Fruit fly (Drosophila melanogaster) whole organism, embryonic: Measurements from ENCODE around the gene Prp5.

Experiments
- Antp ChIP-seq: fragments of 200-800 bp; sonication (Bioruptor generic); optimal IDR thresholded peaks from 3 replicates; lab custom pipeline; 2016; ENCODE audit warnings: missing biosample characterization, missing genetic modification characterization
- Atf3 ChIP-seq: fragments of 200-800 bp; sonication (Bioruptor generic); optimal IDR thresholded peaks from 3 replicates; lab custom pipeline; 2016; ENCODE audit warnings: missing biosample characterization, missing genetic modification characterization
- B-H2 ChIP-seq: fragments of 200-800 bp; sonication (Bioruptor generic); optimal IDR thresholded peaks from 2 replicates; lab custom pipeline; 2018; ENCODE audit warnings: missing biosample characterization, mild to moderate bottlenecking, missing genetic modification characterization
- CG10321 ChIP-seq: fragments of 200-800 bp; sonication (Bioruptor generic); IDR thresholded peaks from 2 replicates; pipeline ENCODE4 v1.3.6; 2022; ENCODE audit warnings: missing biosample characterization, missing genetic modification characterization
- CG11247 ChIP-seq: fragments of 200-800 bp; sonication (Bioruptor generic); IDR thresholded peaks from 2 replicates; pipeline ENCODE4 v1.3.6; 2022; ENCODE audit warnings: missing biosample characterization, missing genetic modification characterization
- CG11398 ChIP-seq: fragments of 200-800 bp; sonication (Bioruptor generic); optimal IDR thresholded peaks from 2 replicates; lab custom pipeline; 2016; ENCODE audit warnings: missing biosample characterization, missing genetic modification characterization
- CG11560 ChIP-seq: fragments of 200-800 bp; sonication (Bioruptor generic); IDR thresholded peaks from 3 replicates; pipeline ENCODE4 v1.3.6; 2022; ENCODE audit warnings: missing biosample characterization, missing genetic modification characterization
- CG11696 ChIP-seq: fragments of 200-800 bp; sonication (Bioruptor generic); IDR thresholded peaks from 2 replicates; pipeline ENCODE4 v1.3.6; 2022; ENCODE audit warnings: missing biosample characterization, missing genetic modification characterization
- CG11723 ChIP-seq: fragments of 200-800 bp; sonication (Bioruptor generic); optimal IDR thresholded peaks from 2 replicates; lab custom pipeline; 2017; ENCODE audit warnings: missing biosample characterization, mild to moderate bottlenecking, missing genetic modification characterization
- CG12219 ChIP-seq: fragments of 200-800 bp; sonication (Bioruptor generic); optimal IDR thresholded peaks from 3 replicates; lab custom pipeline; 2018; ENCODE audit warnings: missing biosample characterization, mild to moderate bottlenecking, missing genetic modification characterization
- CG16813 ChIP-seq: fragments of 200-800 bp; sonication (Bioruptor generic); IDR thresholded peaks from 3 replicates; pipeline ENCODE4 v1.3.6; 2022; ENCODE audit warnings: missing biosample characterization, missing genetic modification characterization; ENCODE audit not compliant: partially characterized antibody
- CG17359 ChIP-seq: fragments of 200-800 bp; sonication (Bioruptor generic); optimal IDR thresholded peaks from 3 replicates; lab custom pipeline; 2018; ENCODE audit warnings: missing biosample characterization, mild to moderate bottlenecking, missing genetic modification characterization, moderate library complexity
- CG2129 ChIP-seq: fragments of 200-800 bp; sonication (Bioruptor generic); IDR thresholded peaks from 2 replicates; pipeline ENCODE4 v1.3.6; 2022; ENCODE audit warnings: missing biosample characterization, missing genetic modification characterization; ENCODE audit not compliant: partially characterized antibody
- CG34224 ChIP-seq: fragments of 200-800 bp; sonication (Bioruptor generic); IDR thresholded peaks from 3 replicates; pipeline ENCODE4 v1.3.6; 2022; ENCODE audit warnings: missing biosample characterization, missing genetic modification characterization; ENCODE audit not compliant: partially characterized antibody
- CG4730 ChIP-seq: fragments of 200-800 bp; sonication (Bioruptor generic); IDR thresholded peaks from 2 replicates; pipeline ENCODE4 v1.3.6; 2022; ENCODE audit warnings: missing biosample characterization, missing genetic modification characterization
- CG6813 ChIP-seq: fragments of 200-800 bp; sonication (Bioruptor generic); optimal IDR thresholded peaks from 2 replicates; lab custom pipeline; 2017; ENCODE audit warnings: missing biosample characterization, missing genetic modification characterization, mild to moderate bottlenecking, moderate library complexity, missing genetic modification reagents
- CG7357 ChIP-seq: fragments of 200-800 bp; sonication (Bioruptor generic); IDR thresholded peaks from 3 replicates; pipeline ENCODE4 v1.3.6; 2022; ENCODE audit warnings: missing biosample characterization, missing genetic modification characterization
- CG7372 ChIP-seq: fragments of 200-800 bp; sonication (Bioruptor generic); IDR thresholded peaks from 2 replicates; pipeline ENCODE4 v1.3.6; 2022; ENCODE audit warnings: missing biosample characterization, missing genetic modification characterization
- CG9215 ChIP-seq: fragments of 200-800 bp; sonication (Bioruptor generic); IDR thresholded peaks from 2 replicates; pipeline ENCODE4 v1.3.6; 2022; ENCODE audit warnings: missing biosample characterization, missing genetic modification characterization
- CG9437 ChIP-seq: fragments of 200-800 bp; sonication (Bioruptor generic); optimal IDR thresholded peaks from 2 replicates; lab custom pipeline; 2018; ENCODE audit warnings: missing biosample characterization, mild to moderate bottlenecking, missing genetic modification characterization
- Dfd ChIP-seq, 2 experiments: fragments of >200 bp; optimal IDR thresholded peaks; 2 replicates each; lab custom pipeline; 2017; ENCODE audit warnings: missing biosample characterization in 2 of 2, missing genetic modification characterization in 2 of 2
- HHEX ChIP-seq: fragments of 200-800 bp; sonication (Bioruptor generic); optimal IDR thresholded peaks from 3 replicates; lab custom pipeline; 2017; ENCODE audit warnings: missing biosample characterization, mild to moderate bottlenecking, missing genetic modification characterization, missing genetic modification reagents
- HLHmδ ChIP-seq: fragments of 200-800 bp; sonication (Bioruptor generic); optimal IDR thresholded peaks from 2 replicates; lab custom pipeline; 2018; ENCODE audit warnings: missing biosample characterization, mild to moderate bottlenecking, missing genetic modification characterization, moderate library complexity
- Hsf ChIP-seq: fragments of 200-800 bp; sonication (Bioruptor generic); optimal IDR thresholded peaks from 3 replicates; lab custom pipeline; 2016; ENCODE audit warnings: missing biosample characterization, missing genetic modification characterization
- Med ChIP-seq: fragments of 200-800 bp; sonication (Bioruptor generic); peaks from one replicate; lab custom pipeline; 2016; ENCODE audit warnings: missing biosample characterization, missing genetic modification characterization, mild to moderate bottlenecking, inconsistent platforms, moderate library complexity
- Poxn ChIP-seq: fragments of 200-800 bp; sonication (Bioruptor generic); IDR thresholded peaks from 2 replicates; pipeline ENCODE4 v1.3.6; 2022; ENCODE audit warnings: missing biosample characterization, missing genetic modification characterization
- Scr ChIP-seq: fragments of 200-800 bp; sonication (Bioruptor generic); IDR thresholded peaks from 2 replicates; pipeline ENCODE4 v1.3.6; 2022; ENCODE audit warnings: missing biosample characterization, missing genetic modification characterization; ENCODE audit not compliant: partially characterized antibody
- Spps ChIP-seq: fragments of 200-800 bp; sonication (Bioruptor generic); optimal IDR thresholded peaks from 2 replicates; lab custom pipeline; 2018; ENCODE audit warnings: missing biosample characterization, mild to moderate bottlenecking, missing genetic modification characterization
- Sry-β ChIP-seq: fragments of 200-800 bp; sonication (Bioruptor generic); optimal IDR thresholded peaks from 2 replicates; lab custom pipeline; 2018; ENCODE audit warnings: missing biosample characterization, mild to moderate bottlenecking, missing genetic modification characterization, moderate library complexity
- Stat92E ChIP-seq, 3 experiments: fragments of >200 bp in 2 of 3; fragments of 200-800 bp in 1 of 3; sonication (Bioruptor generic) in 1 of 3; optimal IDR thresholded peaks; 2 replicates each; lab custom pipeline; 2017 to 2019; ENCODE audit warnings: missing biosample characterization in 3 of 3, missing genetic modification characterization in 3 of 3, mild to moderate bottlenecking in 1 of 3, moderate library complexity in 1 of 3
- amos ChIP-seq: fragments of 200-800 bp; sonication (Bioruptor generic); IDR thresholded peaks from 2 replicates; pipeline ENCODE4 v1.3.6; 2022; ENCODE audit warnings: missing biosample characterization, missing genetic modification characterization; ENCODE audit not compliant: partially characterized antibody
- corto ChIP-seq: fragments of 200-800 bp; sonication (Bioruptor generic); optimal IDR thresholded peaks from 2 replicates; lab custom pipeline; 2016; ENCODE audit warnings: missing biosample characterization, mild to moderate bottlenecking, missing genetic modification characterization, moderate library complexity
- dysf ChIP-seq: fragments of 200-800 bp; sonication (Bioruptor generic); IDR thresholded peaks from 3 replicates; pipeline ENCODE4 v1.3.6; 2022; ENCODE audit warnings: missing biosample characterization, missing genetic modification characterization
- grn ChIP-seq: fragments of 200-800 bp; sonication (Bioruptor generic); optimal IDR thresholded peaks from 3 replicates; lab custom pipeline; 2017; ENCODE audit warnings: missing biosample characterization, missing genetic modification characterization
- hbn ChIP-seq: fragments of 200-800 bp; sonication (Bioruptor generic); IDR thresholded peaks from 2 replicates; pipeline ENCODE4 v1.3.6; 2022; ENCODE audit warnings: missing biosample characterization, missing genetic modification characterization; ENCODE audit not compliant: partially characterized antibody
- hkb ChIP-seq, 2 experiments: fragments of 200-800 bp in 1 of 2; fragments of >200 bp in 1 of 2; sonication (Bioruptor generic) in 1 of 2; IDR thresholded peaks in 1 of 2; optimal IDR thresholded peaks in 1 of 2; 2 replicates each; pipeline versions ENCODE4 v1.3.6 to Lab custom; 2017 to 2022; ENCODE audit warnings: missing biosample characterization in 1 of 2, missing genetic modification characterization in 1 of 2
- inv ChIP-seq: fragments of 200-800 bp; sonication (Bioruptor generic); IDR thresholded peaks from 2 replicates; pipeline ENCODE4 v1.3.6; 2022; ENCODE audit warnings: missing biosample characterization, missing genetic modification characterization; ENCODE audit not compliant: partially characterized antibody
- kah ChIP-seq: fragments of 200-800 bp; sonication (Bioruptor generic); optimal IDR thresholded peaks from 2 replicates; lab custom pipeline; 2018; ENCODE audit warnings: missing biosample characterization, mild to moderate bottlenecking, missing genetic modification characterization
- lab ChIP-seq: fragments of 200-800 bp; sonication (Bioruptor generic); optimal IDR thresholded peaks from 3 replicates; lab custom pipeline; 2017; ENCODE audit warnings: missing biosample characterization, missing genetic modification characterization, mild to moderate bottlenecking, moderate library complexity, missing genetic modification reagents
- lmd ChIP-seq: fragments of 200-800 bp; sonication (Bioruptor generic); IDR thresholded peaks from 2 replicates; pipeline ENCODE4 v1.3.6; 2022; ENCODE audit warnings: missing biosample characterization, missing genetic modification characterization
- maf-S ChIP-seq: fragments of 200-800 bp; sonication (Bioruptor generic); optimal IDR thresholded peaks from 2 replicates; lab custom pipeline; 2016; ENCODE audit warnings: missing biosample characterization, missing genetic modification characterization
- nerfin-2 ChIP-seq: fragments of 200-800 bp; sonication (Bioruptor generic); IDR thresholded peaks from 2 replicates; pipeline ENCODE4 v1.3.6; 2022; ENCODE audit warnings: missing biosample characterization, missing genetic modification characterization; ENCODE audit not compliant: partially characterized antibody
- peb ChIP-seq: fragments of 200-800 bp; sonication (Bioruptor generic); IDR thresholded peaks from 2 replicates; pipeline ENCODE4 v1.3.6; 2022; ENCODE audit warnings: missing biosample characterization, missing genetic modification characterization
- psq ChIP-seq: fragments of 200-800 bp; sonication (Bioruptor generic); optimal IDR thresholded peaks from 2 replicates; lab custom pipeline; 2017; ENCODE audit warnings: missing biosample characterization, missing genetic modification characterization
- stc ChIP-seq: fragments of 200-800 bp; sonication (Bioruptor generic); IDR thresholded peaks from 2 replicates; pipeline ENCODE4 v1.3.6; 2022; ENCODE audit warnings: missing biosample characterization, missing genetic modification characterization
- zen2 ChIP-seq: fragments of 200-800 bp; sonication (Bioruptor generic); IDR thresholded peaks from 3 replicates; pipeline ENCODE4 v1.3.6; 2022; ENCODE audit warnings: missing biosample characterization, missing genetic modification characterization; ENCODE audit not compliant: partially characterized antibody
- zfh1 ChIP-seq: fragments of 200-800 bp; sonication (Bioruptor generic); IDR thresholded peaks from 3 replicates; pipeline ENCODE4 v1.3.6; 2022; ENCODE audit warnings: missing biosample characterization, missing genetic modification characterization

The Prp5 gene

DNA sequence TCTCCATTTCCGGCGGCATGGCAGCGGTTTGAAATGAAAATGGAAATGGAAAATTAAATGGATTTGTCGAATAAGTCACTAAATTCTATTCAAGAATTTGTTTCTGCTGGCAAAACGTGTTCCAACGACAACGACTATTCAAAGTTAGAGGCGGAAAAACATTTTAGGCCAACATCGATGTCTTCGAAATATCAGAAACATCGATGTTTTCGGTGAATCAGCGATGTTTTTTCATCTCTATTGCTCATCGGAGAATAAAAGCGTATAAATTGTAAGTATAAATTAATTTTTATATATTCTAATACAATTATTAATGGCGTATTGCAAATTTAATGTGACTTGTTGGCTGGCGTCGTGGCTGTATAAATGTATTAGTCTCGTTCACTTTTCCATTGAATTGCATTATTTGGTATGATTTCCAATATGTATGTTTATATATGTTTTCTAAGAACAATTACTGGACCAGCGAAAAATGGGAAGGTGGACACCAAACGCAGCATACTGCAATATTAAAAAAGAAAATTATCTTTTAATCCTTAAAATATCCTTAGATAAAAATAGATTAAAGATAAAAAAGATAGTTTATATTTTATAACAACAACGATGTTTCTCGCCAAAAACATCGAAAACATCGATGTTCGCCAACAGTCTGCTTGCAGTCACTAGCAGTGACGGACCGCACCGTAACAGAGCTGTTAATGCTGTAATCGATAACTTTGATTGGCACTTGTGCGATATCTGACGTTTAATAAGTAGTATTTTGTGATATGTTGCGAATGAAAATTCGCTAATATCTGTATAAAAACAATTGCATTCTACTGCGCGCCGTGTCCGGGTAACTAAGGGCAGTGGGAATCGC is at the start of gene Prp5, which contains the start of gene CG12608:
TSS of gene Prp5 (plus strand) at position 697 of the 859 bp plus-strand sequence.
TSS of gene CG12608 (minus strand) at position 153 of the 859 bp plus-strand sequence.
- TF ChIP-seq stc (GFP tag; lab: Robert Waterston, UW) (no peak), Hsf (GFP tag; lab: Kevin White, UChicago) (no peak), lab (GFP tag; lab: Kevin White, UChicago) (no peak), CG16813 (GFP tag; lab: Robert Waterston, UW) (peak; percentile 57), Poxn (no peak), Antp (GFP tag; lab: Kevin White, UChicago) (no peak), grn (GFP tag; lab: Kevin White, UChicago) (no peak), inv (GFP tag; lab: Robert Waterston, UW) (peak; percentile 44), B-H2 (peak; percentile 6), Dfd (GFP tag; optimal IDR thresholded peaks at IDR 0.05; lab: Kevin White, UChicago) (no peak), corto (GFP tag; lab: Kevin White, UChicago) (no peak), HHEX (GFP tag; lab: Kevin White, UChicago) (no peak), zfh1 (GFP tag; lab: Robert Waterston, UW) (no peak), HLHmδ (no peak), CG12219 (GFP tag; lab: Kevin White, UChicago) (no peak), CG9215 (no peak), kah (GFP tag; lab: Kevin White, UChicago) (no peak), psq (GFP tag; lab: Kevin White, UChicago) (no peak), peb (GFP tag; lab: Robert Waterston, UW) (no peak), Atf3 (GFP tag; lab: Kevin White, UChicago) (no peak), CG10321 (no peak), CG7372 (no peak), Scr (peak; percentile 68), Stat92E (GFP tag; optimal IDR thresholded peaks at IDR 0.05; lab: Kevin White, UChicago) (no peak), amos (GFP tag; lab: Robert Waterston, UW) (peak; percentile 69), hkb (optimal IDR thresholded peaks at IDR 0.05; lab: Kevin White, UChicago) (no peak), hkb (GFP tag; IDR thresholded peaks at IDR 0.05; lab: Robert Waterston, UW) (no peak), CG11723 (GFP tag; lab: Kevin White, UChicago) (no peak), CG17359 (tag; lab: Kevin White, UChicago) (no peak), zen2 (GFP tag; lab: Robert Waterston, UW) (peak; percentile 35; the same call in 2 of the 3 replicates), CG11398 (no peak), nerfin-2 (GFP tag; lab: Robert Waterston, UW) (peak; percentile 47), dysf (GFP tag; lab: Robert Waterston, UW) (no peak), CG11696 (GFP tag; lab: Robert Waterston, UW) (no peak), CG9437 (GFP tag; lab: Kevin White, UChicago) (peak; percentile 32), CG4730 (no peak), lmd (no peak), maf-S (GFP tag; lab: Kevin White, UChicago) (no peak), Sry-β (GFP tag; lab: Kevin White, UChicago) (peak; percentile 57), CG6813 (GFP tag; lab: Kevin White, UChicago) (no peak), CG11560 (tag; lab: Robert Waterston, UW) (no peak), hbn (peak; percentile 51), CG7357 (GFP tag; lab: Robert Waterston, UW) (no peak), Med (GFP tag; lab: Kevin White, UChicago) (peak; percentile 62), CG2129 (GFP tag; lab: Robert Waterston, UW) (0 out of 2 replicates have a peak, but pooled peaks have one; percentile 20), Spps (no peak), CG34224 (peak; percentile 50), CG11247 (GFP tag; lab: Robert Waterston, UW) (no peak)
